Fruit fly (Drosophila melanogaster) whole organism, prepupa: ENCODE measurements around the gene CG18273.
A peak's percentile ranks its signal among the peaks of the same experiment; 100 is the strongest.

Experiments used
- Blimp-1 ChIP-seq: fragments of 200-800 bp; sonication (Bioruptor generic); optimal IDR thresholded peaks from 3 replicates; lab custom pipeline; 2017; ENCODE audit warnings: missing biosample characterization, missing genetic modification characterization, mild to moderate bottlenecking, moderate library complexity, missing genetic modification reagents
- CG10631 ChIP-seq: fragments of 200-800 bp; sonication (Bioruptor generic); optimal IDR thresholded peaks from 2 replicates; lab custom pipeline; 2016; ENCODE audit warnings: missing biosample characterization, missing genetic modification characterization
- CG10669 ChIP-seq: fragments of 200-800 bp; sonication (Bioruptor generic); optimal IDR thresholded peaks from 3 replicates; lab custom pipeline; 2018; ENCODE audit warnings: missing biosample characterization, mild to moderate bottlenecking, missing genetic modification characterization, moderate library complexity
- CG11294 ChIP-seq: fragments of 200-800 bp; sonication (Bioruptor generic); IDR thresholded peaks from 2 replicates; pipeline ENCODE4 v1.3.6; 2022; ENCODE audit warnings: missing biosample characterization, missing genetic modification characterization
- CG11762 ChIP-seq: fragments of 200-800 bp; sonication (Bioruptor generic); optimal IDR thresholded peaks from 3 replicates; lab custom pipeline; 2016; ENCODE audit warnings: missing biosample characterization, missing genetic modification characterization; ENCODE audit not compliant: insufficient read depth
- CG11902 ChIP-seq: fragments of 200-800 bp; sonication (Bioruptor generic); optimal IDR thresholded peaks from 3 replicates; lab custom pipeline; 2016; ENCODE audit warnings: missing biosample characterization, missing genetic modification characterization
- CG1621 ChIP-seq: fragments of 200-800 bp; sonication (Bioruptor generic); optimal IDR thresholded peaks from 3 replicates; lab custom pipeline; 2018; ENCODE audit warnings: missing biosample characterization, mild to moderate bottlenecking, missing genetic modification characterization
- CG16779 ChIP-seq: fragments of 200-800 bp; sonication (Bioruptor generic); optimal IDR thresholded peaks from 3 replicates; lab custom pipeline; 2017; ENCODE audit warnings: missing biosample characterization, mild to moderate bottlenecking, missing genetic modification characterization
- CG3032 ChIP-seq: fragments of 200-800 bp; optimal IDR thresholded peaks from 2 replicates; lab custom pipeline; 2019; ENCODE audit warnings: missing biosample characterization, mild to moderate bottlenecking, missing genetic modification characterization, moderate library complexity
- CG32006 ChIP-seq: fragments of 200-800 bp; sonication (Bioruptor generic); optimal IDR thresholded peaks from 3 replicates; lab custom pipeline; 2017; ENCODE audit warnings: missing biosample characterization, mild to moderate bottlenecking, missing genetic modification characterization
- CG34406 ChIP-seq: fragments of 200-800 bp; sonication (Bioruptor generic); optimal IDR thresholded peaks from 3 replicates; lab custom pipeline; 2016; ENCODE audit warnings: missing biosample characterization, missing genetic modification characterization
- CG3919 ChIP-seq: fragments of 200-800 bp; sonication (Bioruptor generic); optimal IDR thresholded peaks from 3 replicates; lab custom pipeline; 2016; ENCODE audit warnings: missing biosample characterization, missing genetic modification characterization
- CG4318 ChIP-seq: fragments of 200-800 bp; sonication (Bioruptor generic); optimal IDR thresholded peaks from 3 replicates; lab custom pipeline; 2017; ENCODE audit warnings: missing biosample characterization, mild to moderate bottlenecking, missing genetic modification characterization
- CG6163 ChIP-seq: fragments of 200-800 bp; sonication (Bioruptor generic); IDR thresholded peaks from 3 replicates; pipeline ENCODE4 v1.3.6; 2022; ENCODE audit warnings: missing biosample characterization, missing genetic modification characterization
- CG6276 ChIP-seq: fragments of 200-800 bp; sonication (Bioruptor generic); optimal IDR thresholded peaks from 2 replicates; lab custom pipeline; 2017; ENCODE audit warnings: missing biosample characterization, mild to moderate bottlenecking, missing genetic modification characterization
- CG6792 ChIP-seq: fragments of 200-800 bp; sonication (Bioruptor generic); optimal IDR thresholded peaks from 3 replicates; lab custom pipeline; 2016; ENCODE audit warnings: missing biosample characterization, missing genetic modification characterization
- CG6808 ChIP-seq: fragments of 200-800 bp; sonication (Bioruptor generic); optimal IDR thresholded peaks from 3 replicates; lab custom pipeline; 2017; ENCODE audit warnings: missing biosample characterization, missing genetic modification characterization, mild to moderate bottlenecking, moderate library complexity, missing genetic modification reagents
- CG7368 ChIP-seq: fragments of 200-800 bp; sonication (Bioruptor generic); optimal IDR thresholded peaks from 3 replicates; lab custom pipeline; 2016; ENCODE audit warnings: missing biosample characterization, missing genetic modification characterization
- CG9139 ChIP-seq: fragments of 200-800 bp; sonication (Bioruptor generic); optimal IDR thresholded peaks from 3 replicates; lab custom pipeline; 2017; ENCODE audit warnings: missing biosample characterization, mild to moderate bottlenecking, missing genetic modification characterization
- Eip75B ChIP-seq: fragments of 200-800 bp; sonication (Bioruptor generic); optimal IDR thresholded peaks from 3 replicates; lab custom pipeline; 2016; ENCODE audit warnings: missing biosample characterization, missing genetic modification characterization
- Ets96B ChIP-seq: fragments of 200-800 bp; optimal IDR thresholded peaks from 2 replicates; lab custom pipeline; 2019; ENCODE audit warnings: missing biosample characterization, mild to moderate bottlenecking, missing genetic modification characterization, moderate library complexity
- Hr38 ChIP-seq: sonication (Bioruptor generic); optimal IDR thresholded peaks from 2 replicates; lab custom pipeline; 2016; ENCODE audit warnings: missing biosample characterization, missing genetic modification characterization
- Hr39 ChIP-seq: fragments of 200-800 bp; sonication (Bioruptor generic); optimal IDR thresholded peaks from 2 replicates; lab custom pipeline; 2016; ENCODE audit warnings: missing biosample characterization, missing genetic modification characterization
- Hr4 ChIP-seq: fragments of 200-800 bp; sonication (Bioruptor generic); optimal IDR thresholded peaks from 3 replicates; lab custom pipeline; 2016; ENCODE audit warnings: missing biosample characterization, missing genetic modification characterization
- Lpt ChIP-seq: fragments of 200-800 bp; sonication (Bioruptor generic); optimal IDR thresholded peaks from 3 replicates; lab custom pipeline; 2016; ENCODE audit warnings: missing biosample characterization, missing genetic modification characterization
- Met ChIP-seq: fragments of 200-800 bp; sonication (Bioruptor generic); optimal IDR thresholded peaks from 3 replicates; lab custom pipeline; 2016; ENCODE audit warnings: missing biosample characterization, missing genetic modification characterization
- OdsH ChIP-seq: fragments of 200-800 bp; sonication (Bioruptor generic); optimal IDR thresholded peaks from 3 replicates; lab custom pipeline; 2016; ENCODE audit warnings: missing biosample characterization, missing genetic modification characterization
- Sox102F ChIP-seq: fragments of 200-800 bp; sonication (Bioruptor generic); optimal IDR thresholded peaks from 2 replicates; lab custom pipeline; 2016; ENCODE audit warnings: missing biosample characterization, mild to moderate bottlenecking, missing genetic modification characterization
- Sox15 ChIP-seq: fragments of 200-800 bp; sonication (Bioruptor generic); optimal IDR thresholded peaks from 3 replicates; lab custom pipeline; 2016; ENCODE audit warnings: missing biosample characterization, missing genetic modification characterization
- dsx ChIP-seq: fragments of 200-800 bp; optimal IDR thresholded peaks from 3 replicates; lab custom pipeline; 2019; ENCODE audit warnings: missing biosample characterization, mild to moderate bottlenecking, missing genetic modification characterization, moderate library complexity; ENCODE audit not compliant: poor library complexity, severe bottlenecking
- esn ChIP-seq: fragments of 200-800 bp; sonication (Bioruptor generic); optimal IDR thresholded peaks from 2 replicates; lab custom pipeline; 2016; ENCODE audit warnings: missing biosample characterization, mild to moderate bottlenecking, missing genetic modification characterization, moderate library complexity
- fd59A ChIP-seq: fragments of 200-800 bp; sonication (Bioruptor generic); optimal IDR thresholded peaks from 2 replicates; lab custom pipeline; 2017; ENCODE audit warnings: missing biosample characterization, mild to moderate bottlenecking, missing genetic modification characterization, missing genetic modification reagents
- fkh ChIP-seq: fragments of 200-800 bp; sonication (Bioruptor generic); optimal IDR thresholded peaks from 3 replicates; lab custom pipeline; 2017; ENCODE audit warnings: missing biosample characterization, mild to moderate bottlenecking, missing genetic modification characterization, moderate library complexity
- lz ChIP-seq: fragments of 200-800 bp; sonication (Bioruptor generic); optimal IDR thresholded peaks from 3 replicates; lab custom pipeline; 2016; ENCODE audit warnings: missing biosample characterization, missing genetic modification characterization
- pdm3 ChIP-seq: fragments of 200-800 bp; sonication (Bioruptor generic); optimal IDR thresholded peaks from 3 replicates; lab custom pipeline; 2016; ENCODE audit warnings: missing biosample characterization, missing genetic modification characterization
- salr ChIP-seq, 2 experiments: fragments of 200-800 bp; sonication (Bioruptor generic); optimal IDR thresholded peaks; 3 replicates each; lab custom pipeline; 2016 to 2018; ENCODE audit warnings: missing biosample characterization in 2 of 2, missing genetic modification characterization in 2 of 2, mild to moderate bottlenecking in 1 of 2
- svp ChIP-seq: fragments of 200-800 bp; sonication (Bioruptor generic); peaks from one replicate; lab custom pipeline; 2016; ENCODE audit warnings: missing biosample characterization, missing genetic modification characterization
- topi ChIP-seq: fragments of 200-800 bp; sonication (Bioruptor generic); optimal IDR thresholded peaks from 3 replicates; lab custom pipeline; 2016; ENCODE audit warnings: missing biosample characterization, missing genetic modification characterization
- vri ChIP-seq: fragments of 200-800 bp; sonication (Bioruptor generic); optimal IDR thresholded peaks from 3 replicates; lab custom pipeline; 2016; ENCODE audit warnings: missing biosample characterization, mild to moderate bottlenecking, missing genetic modification characterization

CG18273 gene

DNA sequence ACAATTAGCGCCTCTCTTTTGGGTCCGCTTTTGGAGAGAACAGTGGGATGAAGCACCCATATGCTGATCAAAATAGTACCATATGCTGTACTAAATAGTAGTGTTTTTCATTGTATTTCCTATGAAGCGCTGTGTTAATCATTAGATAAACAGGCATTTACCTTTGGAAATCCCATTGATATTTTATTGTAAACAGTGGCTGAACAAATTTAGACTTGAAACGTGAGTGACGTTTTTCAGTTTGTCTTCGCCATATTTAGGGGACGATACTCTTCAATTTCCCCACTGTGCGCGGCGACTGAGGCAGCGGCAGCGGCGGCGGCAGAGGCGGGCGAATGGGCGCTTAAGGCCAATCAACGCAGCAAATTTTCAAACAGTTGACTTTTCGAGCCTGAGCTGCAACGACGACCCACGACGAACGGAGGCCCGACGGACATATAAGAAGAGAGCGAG lies 12.2 kb upstream of the CG18273 start (continued):
- peak; percentile 41 for TF ChIP-seq CG16779 (tag; lab: Kevin White, UChicago)
- TF ChIP-seq Hr4 (GFP tag; lab: Kevin White, UChicago): peak; percentile 84
- TF ChIP-seq Ets96B: peak; percentile 72
- TF ChIP-seq esn: peak; percentile 73
- TF ChIP-seq salr (GFP tag; optimal IDR thresholded peaks at IDR 0.05; lab: Kevin White, UChicago): peak in 1 of 2 experiments; percentile 24
- TF ChIP-seq fd59A (GFP tag; lab: Kevin White, UChicago): peak; percentile 62
- peak; percentile 53 for TF ChIP-seq Sox15 (GFP tag; lab: Kevin White, UChicago)
- TF ChIP-seq OdsH (GFP tag; lab: Kevin White, UChicago): no peak
- no peak for TF ChIP-seq Hr39
- peak; percentile 65 for TF ChIP-seq vri (GFP tag; lab: Kevin White, UChicago)
- peak; percentile 51 for TF ChIP-seq CG10631 (GFP tag; lab: Kevin White, UChicago)
- TF ChIP-seq CG6792 (GFP tag; lab: Kevin White, UChicago): peak; percentile 64
- peak; percentile 90 for TF ChIP-seq svp (GFP tag; lab: Kevin White, UChicago)
- TF ChIP-seq CG6163 (GFP tag; lab: Robert Waterston, UW): peak; percentile 60; the same call in 2 of the 3 replicates
- TF ChIP-seq CG3919 (GFP tag; lab: Kevin White, UChicago): no peak
- TF ChIP-seq CG6276 (GFP tag; lab: Kevin White, UChicago): peak; percentile 86
- peak; percentile 34 for TF ChIP-seq Blimp-1 (GFP tag; lab: Kevin White, UChicago)
- no peak for TF ChIP-seq Hr38
- TF ChIP-seq lz (GFP tag; lab: Kevin White, UChicago): peak; percentile 72
- no peak for TF ChIP-seq Met
- TF ChIP-seq fkh: peak; percentile 90
- peak; percentile 70 for TF ChIP-seq dsx (GFP tag; lab: Kevin White, UChicago)
- TF ChIP-seq CG32006: peak; percentile 90
- no peak for TF ChIP-seq CG1621 (tag; lab: Kevin White, UChicago)

DNA sequence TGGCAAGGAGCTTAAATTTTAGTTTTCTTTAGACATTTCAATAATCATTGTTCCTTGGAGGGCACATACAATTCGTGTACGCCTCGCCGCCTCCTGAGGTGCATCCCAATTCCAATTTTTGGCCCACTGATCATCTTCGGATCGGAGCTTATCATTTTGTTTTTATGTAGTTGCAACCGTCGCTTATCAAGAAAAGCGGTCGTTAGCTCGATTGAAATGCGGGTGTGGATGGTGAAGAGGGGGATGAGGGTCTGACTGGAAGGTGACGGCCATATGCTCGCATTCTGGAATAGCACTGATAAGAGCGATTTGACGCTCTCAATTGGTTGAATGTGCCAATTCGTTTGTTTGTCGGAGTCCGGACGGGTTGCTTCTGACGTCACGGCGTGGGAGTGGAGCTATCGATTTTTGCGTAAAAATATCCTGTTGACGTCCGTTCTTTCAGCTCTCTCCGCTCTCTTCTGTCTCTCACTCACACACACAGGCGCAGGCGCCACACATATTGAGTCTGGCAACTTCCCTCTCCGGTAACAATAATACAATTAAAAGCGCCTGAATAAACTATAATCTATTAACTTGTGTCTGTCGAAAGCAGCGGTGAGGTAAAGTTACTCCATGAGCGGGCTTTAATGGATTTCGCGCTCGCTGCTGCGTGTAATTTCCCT lies 11.7 kb upstream of the CG18273 start:
- TF ChIP-seq CG3919 (GFP tag; lab: Kevin White, UChicago) (no peak), CG3032 (tag; lab: Kevin White, UChicago) (no peak), CG10669 (GFP tag; lab: Kevin White, UChicago) (no peak), Blimp-1 (GFP tag; lab: Kevin White, UChicago) (no peak), CG6808 (GFP tag; lab: Kevin White, UChicago) (no peak), CG1621 (tag; lab: Kevin White, UChicago) (no peak), lz (GFP tag; lab: Kevin White, UChicago) (no peak), svp (GFP tag; lab: Kevin White, UChicago) (peak; percentile 82)

DNA sequence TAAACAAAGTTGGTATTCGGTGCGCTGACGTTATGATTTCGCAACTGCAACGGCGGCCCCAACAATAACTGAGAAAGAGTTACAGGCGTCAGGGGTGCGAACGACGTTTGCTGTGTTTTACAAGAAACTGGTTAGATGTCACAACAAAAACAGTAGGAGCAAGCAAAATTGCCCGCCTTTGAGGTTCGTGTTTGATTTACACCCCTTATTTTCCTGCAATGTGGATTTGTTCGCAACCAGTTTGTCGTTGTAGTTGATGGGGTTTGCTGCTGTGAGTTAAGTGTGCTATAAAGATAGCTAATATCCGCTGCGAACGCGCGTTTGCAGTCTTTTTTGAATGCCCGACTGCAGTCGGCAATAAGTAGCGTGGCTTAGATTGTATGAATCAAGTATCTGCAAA lies 11.1 kb upstream of the CG18273 start:
- TF ChIP-seq Sox102F (GFP tag; lab: Kevin White, UChicago) (no peak), topi (GFP tag; lab: Kevin White, UChicago) (no peak), CG11294 (GFP tag; lab: Robert Waterston, UW) (no peak), CG11902 (GFP tag; lab: Kevin White, UChicago) (no peak), Hr38 (no peak), Eip75B (GFP tag; lab: Kevin White, UChicago) (no peak), CG4318 (no peak), fd59A (GFP tag; lab: Kevin White, UChicago) (no peak), CG11762 (GFP tag; lab: Kevin White, UChicago) (no peak), CG7368 (no peak), CG9139 (GFP tag; lab: Kevin White, UChicago) (no peak), Met (no peak), pdm3 (GFP tag; lab: Kevin White, UChicago) (no peak), Blimp-1 (GFP tag; lab: Kevin White, UChicago) (no peak), CG32006 (no peak), Lpt (no peak), Ets96B (no peak), CG6276 (GFP tag; lab: Kevin White, UChicago) (no peak), CG34406 (GFP tag; lab: Kevin White, UChicago) (no peak)
